Worm (Caenorhabditis elegans): Measurements from ENCODE around the gene tlk-1.

ce11 chrIII:9690044-9690443 is 9.6 kb upstream of the tlk-1 start, which contains the start of gene best-5:
- TF ChIP-seq W03F9.2 (tag; optimal IDR thresholded peaks at IDR 0.05) (no peak), him-1 (tag; optimal IDR thresholded peaks at IDR 0.05) (no peak)

All from whole organism, L4/young adult.